Worm (Caenorhabditis elegans) whole organism, young adult: Measurements from ENCODE around the gene moc-2.

Experiments
- Y56A3A.18 ChIP-seq: fragments of 200-800 bp; sonication (Bioruptor generic); IDR thresholded peaks from 2 replicates; pipeline ENCODE4 v1.3.6; 2022; ENCODE audit warnings: missing genetic modification reagents, missing genetic modification characterization, missing compliant biosample characterization
- Y67H2A.10 ChIP-seq: fragments of 200-800 bp; sonication (Bioruptor generic); conservative IDR thresholded peaks from 2 replicates; pipeline ENCODE4 v1.3.6; 2022; ENCODE audit warnings: missing genetic modification reagents, missing genetic modification characterization, missing compliant biosample characterization
- attf-6 ChIP-seq: fragments of 200-800 bp; sonication (Bioruptor generic); IDR thresholded peaks from 2 replicates; pipeline ENCODE4 v1.3.6; 2022; ENCODE audit warnings: missing genetic modification reagents, missing genetic modification characterization, missing compliant biosample characterization
- ceh-91 ChIP-seq: fragments of 200-800 bp; sonication (Bioruptor generic); IDR thresholded peaks from 2 replicates; pipeline ENCODE4 v1.3.6; 2022; ENCODE audit warnings: missing genetic modification reagents, missing genetic modification characterization, missing compliant biosample characterization
- dpl-1 ChIP-seq: fragments of 150-350 bp; optimal IDR thresholded peaks from 2 replicates; lab custom pipeline; 2014; ENCODE audit warnings: missing biosample characterization, missing genetic modification reagents, missing genetic modification characterization
- hrde-1 ChIP-seq: sonication (generic microtip); optimal IDR thresholded peaks from 2 replicates; lab custom pipeline; 2016; ENCODE audit warnings: missing genetic modification characterization, mild to moderate bottlenecking, missing compliant biosample characterization, moderate library complexity, missing genotype, missing genetic modification reagents, borderline replicate concordance
- pha-4 ChIP-seq: fragments of 150-350 bp; sonication (generic microtip); optimal IDR thresholded peaks from 2 replicates; lab custom pipeline; 2014; ENCODE audit warnings: missing biosample characterization, missing genetic modification reagents, missing genetic modification characterization
- unc-62 ChIP-seq: fragments of 150-350 bp; optimal IDR thresholded peaks from 2 replicates; lab custom pipeline; 2014; ENCODE audit warnings: missing biosample characterization, missing genetic modification reagents, missing genetic modification characterization
- ztf-6 ChIP-seq: fragments of 200-800 bp; sonication (Bioruptor generic); IDR thresholded peaks from 2 replicates; pipeline ENCODE4 v1.3.6; 2022; ENCODE audit warnings: missing genetic modification reagents, missing genetic modification characterization, missing compliant biosample characterization

DNA sequence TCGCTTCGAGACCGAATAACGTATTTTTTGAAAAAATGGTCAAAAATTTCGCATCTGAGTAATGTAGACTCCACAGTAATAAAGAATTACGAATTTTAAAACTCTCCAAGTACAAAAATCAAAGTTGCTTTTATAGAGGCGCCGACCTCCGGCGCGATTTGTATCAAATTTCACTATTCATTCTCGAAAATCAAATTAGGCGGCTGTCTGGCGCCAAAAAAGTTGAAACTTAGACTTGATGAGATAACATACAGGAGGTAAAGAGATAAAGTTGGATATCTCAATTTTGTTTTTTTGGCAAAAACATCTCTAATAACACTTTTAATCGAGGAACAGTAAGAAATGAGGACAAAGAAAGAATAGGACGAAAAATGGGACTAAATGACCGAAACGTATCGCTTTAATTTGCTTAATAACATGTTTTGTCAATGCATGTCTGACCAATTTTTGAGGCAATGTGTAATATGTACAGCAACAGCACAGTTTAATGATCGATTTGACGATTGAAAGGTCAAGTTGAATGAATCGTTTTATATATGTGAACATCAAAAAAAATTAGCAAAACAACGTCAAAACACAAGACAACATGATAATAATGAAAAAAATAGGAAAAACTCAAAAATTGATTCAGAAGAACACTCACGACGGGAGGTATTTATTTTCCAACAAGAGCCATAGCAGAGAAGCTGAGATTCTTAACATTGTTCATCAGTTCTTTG is 2.4 kb upstream of the moc-2 start:
- TF ChIP-seq dpl-1 = no peak
- no peak for TF ChIP-seq ceh-91 (GFP tag; lab: Robert Waterston, UW)
- no peak for TF ChIP-seq Y67H2A.10 (GFP tag; lab: Robert Waterston, UW)
- no peak for TF ChIP-seq unc-62 (GFP tag; lab: Kevin White, UChicago)
- TF ChIP-seq attf-6 (GFP tag; lab: Robert Waterston, UW) = no peak
- no peak for TF ChIP-seq pha-4 (tag; lab: Kevin White, UChicago)
- no peak for TF ChIP-seq hrde-1 (tag; lab: Kevin White, UChicago)
- TF ChIP-seq Y56A3A.18 (GFP tag; lab: Robert Waterston, UW) = no peak
- TF ChIP-seq ztf-6 (GFP tag; lab: Robert Waterston, UW) = no peak
